Fruit fly (Drosophila melanogaster): ENCODE results near the gene pll.
A peak's percentile ranks its signal among the peaks of the same experiment; 100 is the strongest.

The pll gene

dm6 chr3R:27288202-27289135 is 35.5 kb upstream of the pll start, which contains the start of the genes bigmax and Hmu (continued):
- TF ChIP-seq CG3919 (GFP tag; optimal IDR thresholded peaks at IDR 0.05) (peak; percentile 80), fd59A (GFP tag; optimal IDR thresholded peaks at IDR 0.05) (peak; percentile 19), CG34406 (GFP tag; optimal IDR thresholded peaks at IDR 0.05) (peak; percentile 71), eg (GFP tag; IDR thresholded peaks at IDR 0.05) (peak; percentile 85), Eip75B (GFP tag; optimal IDR thresholded peaks at IDR 0.05) (peak; percentile 81), fkh (GFP tag; optimal IDR thresholded peaks at IDR 0.05) (peak; percentile 31), CG8119 (GFP tag; IDR thresholded peaks at IDR 0.05) (peak; percentile 62; the same call in 2 of the 3 replicates), spab (GFP tag; optimal IDR thresholded peaks at IDR 0.05) (no peak), dac (GFP tag; optimal IDR thresholded peaks at IDR 0.05) (peak; percentile 49), svp (GFP tag) (peak; percentile 98), Eip78C (GFP tag) (peak; percentile 89), fd85E (GFP tag; optimal IDR thresholded peaks at IDR 0.05) (no peak), Blimp-1 (GFP tag; optimal IDR thresholded peaks at IDR 0.05) (no peak), CG6792 (GFP tag; optimal IDR thresholded peaks at IDR 0.05) (peak; percentile 55), CG9139 (GFP tag; optimal IDR thresholded peaks at IDR 0.05) (no peak), Sox102F (GFP tag; optimal IDR thresholded peaks at IDR 0.05) (no peak)

dm6 chr3R:27283645-27284044 is 30.7 kb upstream of the pll start, which contains the start of gene CG3368:
Gene CG3368 (plus strand): TSS chr3R:27283780.
- TF ChIP-seq CG1621 (tag; optimal IDR thresholded peaks at IDR 0.05), result peak; percentile 2
- TF ChIP-seq CG6808 (GFP tag; optimal IDR thresholded peaks at IDR 0.05), result peak; percentile 71
- TF ChIP-seq eg (GFP tag; IDR thresholded peaks at IDR 0.05), result no peak
- TF ChIP-seq vri (GFP tag; optimal IDR thresholded peaks at IDR 0.05), result no peak
- peak; percentile 9 for TF ChIP-seq Eip93F (GFP tag; optimal IDR thresholded peaks at IDR 0.05)

- TF ChIP-seq CG6276 (GFP tag; optimal IDR thresholded peaks at IDR 0.05) (peak; percentile 62), vri (GFP tag; optimal IDR thresholded peaks at IDR 0.05) (peak; percentile 31), esn (GFP tag; optimal IDR thresholded peaks at IDR 0.05) (peak; percentile 66), Eip93F (GFP tag; optimal IDR thresholded peaks at IDR 0.05) (no peak), spab (GFP tag; optimal IDR thresholded peaks at IDR 0.05) (peak; percentile 28), Hr38 (GFP tag; optimal IDR thresholded peaks at IDR 0.05) (no peak), Hr4 (GFP tag; optimal IDR thresholded peaks at IDR 0.05) (peak; percentile 72), OdsH (GFP tag; optimal IDR thresholded peaks at IDR 0.05) (peak; percentile 72), CG10669 (GFP tag; optimal IDR thresholded peaks at IDR 0.05) (peak; percentile 60), fd59A (GFP tag; optimal IDR thresholded peaks at IDR 0.05) (peak; percentile 26), dsx (GFP tag; optimal IDR thresholded peaks at IDR 0.05; ENCODE audit: poor library complexity, severe bottlenecking) (peak; percentile 31), CG11762 (GFP tag; optimal IDR thresholded peaks at IDR 0.05; ENCODE audit: insufficient read depth) (peak; percentile 44), topi (GFP tag; optimal IDR thresholded peaks at IDR 0.05) (peak; percentile 61), CG15336 (GFP tag; IDR thresholded peaks at IDR 0.05) (peak; percentile 60), acj6 (GFP tag; optimal IDR thresholded peaks at IDR 0.05) (peak; percentile 53), Ets96B (tag; optimal IDR thresholded peaks at IDR 0.05) (peak; percentile 25), net (GFP tag; optimal IDR thresholded peaks at IDR 0.05) (peak; percentile 51), Sox15 (GFP tag; optimal IDR thresholded peaks at IDR 0.05) (peak; percentile 48), CG4318 (GFP tag; optimal IDR thresholded peaks at IDR 0.05) (peak; percentile 52), Eip78C (GFP tag) (peak; percentile 92), CG1621 (tag; optimal IDR thresholded peaks at IDR 0.05) (no peak), Lpt (GFP tag; optimal IDR thresholded peaks at IDR 0.05) (no peak), Sox14 (GFP tag; optimal IDR thresholded peaks at IDR 0.05) (peak; percentile 59), CG6163 (GFP tag; IDR thresholded peaks at IDR 0.05) (0 out of 3 replicates have a peak, but pooled peaks have one; percentile 50), CG9139 (GFP tag; optimal IDR thresholded peaks at IDR 0.05) (peak; percentile 32), eg (GFP tag; IDR thresholded peaks at IDR 0.05) (peak; percentile 66; the same call in 2 of the 3 replicates), Ets21C (GFP tag; optimal IDR thresholded peaks at IDR 0.05) (peak; percentile 47), fd85E (GFP tag; optimal IDR thresholded peaks at IDR 0.05) (no peak), Smox (GFP tag; optimal IDR thresholded peaks at IDR 0.05) (peak; percentile 54), pdm3 (GFP tag; optimal IDR thresholded peaks at IDR 0.05) (peak; percentile 70), CG11902 (GFP tag; optimal IDR thresholded peaks at IDR 0.05) (peak; percentile 29), CG8319 (GFP tag; optimal IDR thresholded peaks at IDR 0.05) (no peak), cyc (GFP tag; optimal IDR thresholded peaks at IDR 0.05) (peak; percentile 58), CG7368 (GFP tag; optimal IDR thresholded peaks at IDR 0.05) (peak; percentile 15)
Observed at dm6 chr3R:27282286-27282685, 29.3 kb upstream of the pll start, which contains the start of gene mrt. Gene mrt (minus strand): TSS chr3R:27282661.

Measured in whole organism, prepupa.